Worm (Caenorhabditis elegans) whole organism, late embryonic: ENCODE measurements around the gene faah-2.

Source experiments
- F13H6.1 ChIP-seq: sonication (generic microtip); optimal IDR thresholded peaks from 2 replicates; lab custom pipeline; 2016; ENCODE audit warnings: missing genetic modification characterization, missing compliant biosample characterization
- K02D7.2 ChIP-seq: sonication (generic microtip); optimal IDR thresholded peaks from 2 replicates; lab custom pipeline; 2017; ENCODE audit warnings: mild to moderate bottlenecking, missing genetic modification characterization, missing compliant biosample characterization
- T23F11.4 ChIP-seq: fragments of 200-800 bp; sonication (Bioruptor generic); optimal IDR thresholded peaks from 2 replicates; lab custom pipeline; 2018; ENCODE audit warnings: mild to moderate bottlenecking, missing genetic modification characterization, missing compliant biosample characterization
- Y22D7AL.16 ChIP-seq: sonication (generic microtip); optimal IDR thresholded peaks from 2 replicates; lab custom pipeline; 2016; ENCODE audit warnings: missing genetic modification characterization, missing compliant biosample characterization
- ahr-1 ChIP-seq: sonication (generic microtip); optimal IDR thresholded peaks from 2 replicates; lab custom pipeline; 2016; ENCODE audit warnings: missing genetic modification characterization, missing compliant biosample characterization
- ceh-18 ChIP-seq: sonication (generic microtip); optimal IDR thresholded peaks from 2 replicates; lab custom pipeline; 2016; ENCODE audit warnings: missing genetic modification characterization, missing compliant biosample characterization
- ceh-2 ChIP-seq: sonication (generic microtip); optimal IDR thresholded peaks from 2 replicates; lab custom pipeline; 2016; ENCODE audit warnings: missing genotype, missing genetic modification characterization, missing compliant biosample characterization
- ceh-22 ChIP-seq: sonication (generic microtip); optimal IDR thresholded peaks from 2 replicates; lab custom pipeline; 2017; ENCODE audit warnings: missing biosample characterization, missing genetic modification characterization
- ceh-24 ChIP-seq: sonication (generic microtip); optimal IDR thresholded peaks from 2 replicates; lab custom pipeline; 2016; ENCODE audit warnings: mild to moderate bottlenecking, missing genetic modification characterization, missing compliant biosample characterization
- ceh-31 ChIP-seq: sonication (generic microtip); optimal IDR thresholded peaks from 2 replicates; lab custom pipeline; 2016; ENCODE audit warnings: missing genetic modification characterization, missing compliant biosample characterization
- ceh-34 ChIP-seq: sonication (generic microtip); optimal IDR thresholded peaks from 2 replicates; lab custom pipeline; 2016; ENCODE audit warnings: mild to moderate bottlenecking, missing genetic modification characterization, missing compliant biosample characterization
- ceh-45 ChIP-seq: fragments of 200-800 bp; sonication (Bioruptor generic); IDR thresholded peaks from 2 replicates; pipeline ENCODE4 v1.3.6; 2022; ENCODE audit warnings: missing genetic modification reagents, missing genetic modification characterization, missing compliant biosample characterization
- ceh-48 ChIP-seq: sonication (generic microtip); optimal IDR thresholded peaks from 2 replicates; lab custom pipeline; 2016; ENCODE audit warnings: missing genetic modification characterization, inconsistent platforms, missing compliant biosample characterization
- che-1 ChIP-seq: sonication (generic microtip); optimal IDR thresholded peaks from 2 replicates; lab custom pipeline; 2016; ENCODE audit warnings: mild to moderate bottlenecking, missing genetic modification characterization, missing compliant biosample characterization
- eyg-1 ChIP-seq: sonication (generic microtip); optimal IDR thresholded peaks from 2 replicates; lab custom pipeline; 2016; ENCODE audit warnings: missing genotype, missing genetic modification characterization, missing compliant biosample characterization
- fkh-10 ChIP-seq: fragments of 150-350 bp; optimal IDR thresholded peaks from 2 replicates; lab custom pipeline; 2014; ENCODE audit warnings: missing biosample characterization, missing genetic modification reagents, missing genetic modification characterization
- gmeb-2 ChIP-seq: sonication (generic microtip); optimal IDR thresholded peaks from 2 replicates; lab custom pipeline; 2016; ENCODE audit warnings: missing genetic modification characterization, inconsistent platforms, missing compliant biosample characterization
- hlh-13 ChIP-seq: fragments of 200-800 bp; sonication (Bioruptor generic); optimal IDR thresholded peaks from 2 replicates; lab custom pipeline; 2018; ENCODE audit warnings: mild to moderate bottlenecking, missing genetic modification characterization, missing compliant biosample characterization
- hlh-30 ChIP-seq: sonication (generic microtip); optimal IDR thresholded peaks from 2 replicates; lab custom pipeline; 2017; ENCODE audit warnings: antibody characterized with exemption, missing genetic modification characterization, missing compliant biosample characterization; ENCODE audit not compliant: insufficient read depth
- lim-6 ChIP-seq: sonication (generic microtip); optimal IDR thresholded peaks from 2 replicates; lab custom pipeline; 2016; ENCODE audit warnings: missing genetic modification characterization, missing compliant biosample characterization
- lin-11 ChIP-seq: fragments of 200-800 bp; sonication (Bioruptor generic); optimal IDR thresholded peaks from 2 replicates; lab custom pipeline; 2018; ENCODE audit warnings: mild to moderate bottlenecking, missing genetic modification characterization, missing compliant biosample characterization
- nfya-1 ChIP-seq: sonication (generic microtip); optimal IDR thresholded peaks from 2 replicates; lab custom pipeline; 2017; ENCODE audit warnings: missing genetic modification characterization, mild to moderate bottlenecking, missing compliant biosample characterization, antibody characterized with exemption, moderate library complexity
- npax-4 ChIP-seq: sonication (generic microtip); optimal IDR thresholded peaks from 2 replicates; lab custom pipeline; 2016; ENCODE audit warnings: missing genetic modification characterization, missing compliant biosample characterization
- pat-9 ChIP-seq: fragments of 200-800 bp; sonication (Bioruptor generic); optimal IDR thresholded peaks from 2 replicates; lab custom pipeline; 2018; ENCODE audit warnings: mild to moderate bottlenecking, missing genetic modification characterization, moderate library complexity, missing compliant biosample characterization
- pha-4 ChIP-seq: fragments of 150-350 bp; optimal IDR thresholded peaks from 2 replicates; lab custom pipeline; 2018; ENCODE audit warnings: missing biosample characterization, missing genetic modification reagents, missing genetic modification characterization
- ref-2 ChIP-seq: sonication (generic microtip); optimal IDR thresholded peaks from 2 replicates; lab custom pipeline; 2016; ENCODE audit warnings: missing genetic modification characterization, missing compliant biosample characterization
- rnt-1 ChIP-seq: sonication (generic microtip); optimal IDR thresholded peaks from 2 replicates; lab custom pipeline; 2016; ENCODE audit warnings: missing genetic modification characterization, missing compliant biosample characterization
- sdc-2 ChIP-seq: sonication (generic microtip); optimal IDR thresholded peaks from 2 replicates; lab custom pipeline; 2016; ENCODE audit warnings: missing genotype, missing genetic modification characterization, missing compliant biosample characterization
- sox-2 ChIP-seq: fragments of 200-800 bp; sonication (Bioruptor generic); IDR thresholded peaks from 2 replicates; pipeline ENCODE4 v1.3.6; 2022; ENCODE audit warnings: missing genetic modification reagents, missing genetic modification characterization, missing compliant biosample characterization
- sox-4 ChIP-seq: sonication (generic microtip); optimal IDR thresholded peaks from 2 replicates; lab custom pipeline; 2017; ENCODE audit warnings: mild to moderate bottlenecking, missing genetic modification characterization, inconsistent platforms, missing compliant biosample characterization
- syd-9 ChIP-seq: sonication (generic microtip); optimal IDR thresholded peaks from 2 replicates; lab custom pipeline; 2016; ENCODE audit warnings: mild to moderate bottlenecking, missing genetic modification characterization, moderate library complexity, missing compliant biosample characterization
- tbx-7 ChIP-seq: sonication (generic microtip); optimal IDR thresholded peaks from 2 replicates; lab custom pipeline; 2016; ENCODE audit warnings: missing genotype, missing genetic modification characterization, missing compliant biosample characterization
- unc-42 ChIP-seq: sonication (generic microtip); optimal IDR thresholded peaks from 2 replicates; lab custom pipeline; 2016; ENCODE audit warnings: missing genotype, missing genetic modification characterization, missing compliant biosample characterization
- unc-55 ChIP-seq: sonication (generic microtip); optimal IDR thresholded peaks from 2 replicates; lab custom pipeline; 2017; ENCODE audit warnings: missing biosample characterization, missing genetic modification reagents, missing genetic modification characterization
- zip-5 ChIP-seq: sonication (generic microtip); optimal IDR thresholded peaks from 2 replicates; lab custom pipeline; 2016; ENCODE audit warnings: missing genetic modification characterization, missing compliant biosample characterization

Gene faah-2

ce11 chrIV:8136005-8136512 lies 16.2 kb upstream of the faah-2 start, which contains the start of the genes isp-1 and islo-1 (continued):
- peak; percentile 56 for TF ChIP-seq ref-2 (tag; lab: Kevin White, UChicago)
- no peak for TF ChIP-seq syd-9 (tag; lab: Kevin White, UChicago)
- peak; percentile 60 for TF ChIP-seq nfya-1 (tag; lab: Kevin White, UChicago)
- TF ChIP-seq hlh-30 (tag; lab: Kevin White, UChicago): peak; percentile 41
- TF ChIP-seq zip-5 (tag; lab: Kevin White, UChicago): no peak
- no peak for TF ChIP-seq hlh-13 (GFP tag; lab: Kevin White, UChicago)
- TF ChIP-seq T23F11.4: no peak
- TF ChIP-seq ceh-34 (tag; lab: Kevin White, UChicago): peak; percentile 34
- TF ChIP-seq ceh-31 (tag; lab: Kevin White, UChicago): peak; percentile 55
- no peak for TF ChIP-seq ceh-2 (tag; lab: Kevin White, UChicago)
- TF ChIP-seq K02D7.2 (tag; lab: Kevin White, UChicago): no peak
- TF ChIP-seq lin-11: no peak
- TF ChIP-seq gmeb-2 (tag; lab: Kevin White, UChicago): no peak
- no peak for TF ChIP-seq fkh-10 (GFP tag; lab: Kevin White, UChicago)
- TF ChIP-seq F13H6.1 (tag; lab: Kevin White, UChicago): no peak
- no peak for TF ChIP-seq ahr-1
- TF ChIP-seq npax-4 (tag; lab: Kevin White, UChicago): no peak
- peak; percentile 17 for TF ChIP-seq unc-55 (GFP tag; lab: Kevin White, UChicago)

- TF ChIP-seq ceh-45 (GFP tag; lab: Robert Waterston, UW): no peak
- TF ChIP-seq ceh-18 (tag; lab: Kevin White, UChicago): no peak
- TF ChIP-seq lim-6 (tag; lab: Kevin White, UChicago): no peak
- TF ChIP-seq rnt-1 (tag; lab: Kevin White, UChicago): no peak
These were observed 15.7 kb upstream of the faah-2 start for ce11 chrIV:8136548-8136947.

ce11 chrIV:8138984-8139383 lies 13.3 kb upstream of the faah-2 start, which contains the start of gene pmk-3:
pmk-3 (plus strand) TSS chrIV:8139219.
- TF ChIP-seq ceh-22 (tag; lab: Kevin White, UChicago) (no peak), ceh-31 (tag; lab: Kevin White, UChicago) (no peak), ceh-48 (tag; lab: Kevin White, UChicago) (no peak), fkh-10 (GFP tag; lab: Kevin White, UChicago) (no peak), unc-42 (tag; lab: Kevin White, UChicago) (no peak), sdc-2 (tag; lab: Kevin White, UChicago) (no peak), rnt-1 (tag; lab: Kevin White, UChicago) (no peak), tbx-7 (tag; lab: Kevin White, UChicago) (no peak), K02D7.2 (tag; lab: Kevin White, UChicago) (no peak), npax-4 (tag; lab: Kevin White, UChicago) (no peak), pha-4 (tag; lab: Kevin White, UChicago) (no peak), sox-2 (GFP tag; lab: Robert Waterston, UW) (no peak), ceh-24 (no peak), zip-5 (tag; lab: Kevin White, UChicago) (no peak), Y22D7AL.16 (tag; lab: Kevin White, UChicago) (no peak), T23F11.4 (no peak), sox-4 (tag; lab: Kevin White, UChicago) (no peak), che-1 (no peak), eyg-1 (tag; lab: Kevin White, UChicago) (no peak), pat-9 (tag; lab: Kevin White, UChicago) (no peak)
- TF ChIP-seq, all 69 proteins: peak for 0
